Fruit fly (Drosophila melanogaster) whole organism, embryonic: Measurements from ENCODE around the gene Mgat4a.

Source experiments
- CG10274 ChIP-seq: fragments of 200-800 bp; sonication (Bioruptor generic); optimal IDR thresholded peaks from 3 replicates; lab custom pipeline; 2017; ENCODE audit warnings: missing biosample characterization, mild to moderate bottlenecking, missing genetic modification characterization
- CG10366 ChIP-seq: fragments of 200-800 bp; sonication (Bioruptor generic); IDR thresholded peaks from 2 replicates; pipeline ENCODE4 v1.3.6; 2022; ENCODE audit warnings: missing biosample characterization, missing genetic modification characterization
- CG10565 ChIP-seq: fragments of 200-800 bp; sonication (Bioruptor generic); optimal IDR thresholded peaks from 3 replicates; lab custom pipeline; 2016; ENCODE audit warnings: missing biosample characterization, mild to moderate bottlenecking, missing genetic modification characterization
- CG10654 ChIP-seq: fragments of 200-800 bp; sonication (Bioruptor generic); optimal IDR thresholded peaks from 2 replicates; lab custom pipeline; 2016; ENCODE audit warnings: missing biosample characterization, missing genetic modification characterization
- CG12155 ChIP-seq: fragments of 200-800 bp; sonication (Bioruptor generic); optimal IDR thresholded peaks from 3 replicates; lab custom pipeline; 2016; ENCODE audit warnings: missing biosample characterization, missing genetic modification characterization
- CG12942 ChIP-seq: fragments of 200-800 bp; sonication (Bioruptor generic); optimal IDR thresholded peaks from 3 replicates; lab custom pipeline; 2016; ENCODE audit warnings: missing biosample characterization, missing genetic modification characterization
- CG14667 ChIP-seq: fragments of 200-800 bp; sonication (Bioruptor generic); IDR thresholded peaks from 2 replicates; pipeline ENCODE4 v1.3.6; 2022; ENCODE audit warnings: missing biosample characterization, missing genetic modification characterization
- CG15073 ChIP-seq: fragments of 200-800 bp; sonication (Bioruptor generic); optimal IDR thresholded peaks from 2 replicates; lab custom pipeline; 2016; ENCODE audit warnings: missing biosample characterization, missing genetic modification characterization
- CG15514 ChIP-seq: fragments of 200-800 bp; sonication (Bioruptor generic); optimal IDR thresholded peaks from 3 replicates; lab custom pipeline; 2017; ENCODE audit warnings: missing biosample characterization, missing genetic modification characterization, mild to moderate bottlenecking, moderate library complexity, missing genetic modification reagents
- CG16813 ChIP-seq: fragments of 200-800 bp; sonication (Bioruptor generic); IDR thresholded peaks from 3 replicates; pipeline ENCODE4 v1.3.6; 2022; ENCODE audit warnings: missing biosample characterization, missing genetic modification characterization; ENCODE audit not compliant: partially characterized antibody
- CG17568 ChIP-seq: fragments of 200-800 bp; sonication (Bioruptor generic); optimal IDR thresholded peaks from 2 replicates; lab custom pipeline; 2018; ENCODE audit warnings: missing biosample characterization, mild to moderate bottlenecking, missing genetic modification characterization, moderate library complexity
- CG18011 ChIP-seq: fragments of 200-800 bp; sonication (Bioruptor generic); optimal IDR thresholded peaks from 2 replicates; lab custom pipeline; 2017; ENCODE audit warnings: missing biosample characterization, missing genetic modification characterization, mild to moderate bottlenecking, moderate library complexity, missing genotype
- CG2712 ChIP-seq: fragments of 200-800 bp; optimal IDR thresholded peaks from 3 replicates; lab custom pipeline; 2019; ENCODE audit warnings: missing biosample characterization, mild to moderate bottlenecking, missing genetic modification characterization, moderate library complexity
- CG31365 ChIP-seq: fragments of 200-800 bp; sonication (Bioruptor generic); optimal IDR thresholded peaks from 2 replicates; lab custom pipeline; 2018; ENCODE audit warnings: missing biosample characterization, mild to moderate bottlenecking, missing genetic modification characterization
- CG3407 ChIP-seq: fragments of 200-800 bp; sonication (Bioruptor generic); optimal IDR thresholded peaks from 2 replicates; lab custom pipeline; 2018; ENCODE audit warnings: missing biosample characterization, mild to moderate bottlenecking, missing genetic modification characterization
- CG42726 ChIP-seq: fragments of 200-800 bp; sonication (Bioruptor generic); IDR thresholded peaks from 2 replicates; pipeline ENCODE4 v1.3.6; 2022; ENCODE audit warnings: missing biosample characterization, missing genetic modification characterization; ENCODE audit not compliant: partially characterized antibody
- CG4328 ChIP-seq: fragments of 200-800 bp; sonication (Bioruptor generic); optimal IDR thresholded peaks from 3 replicates; lab custom pipeline; 2017; ENCODE audit warnings: missing biosample characterization, missing genetic modification reagents, missing genetic modification characterization
- CG4360 ChIP-seq: fragments of 200-800 bp; sonication (Bioruptor generic); IDR thresholded peaks from 2 replicates; pipeline ENCODE4 v1.3.6; 2022; ENCODE audit warnings: missing biosample characterization, missing genetic modification characterization
- CG6683 ChIP-seq: fragments of 200-800 bp; sonication (Bioruptor generic); optimal IDR thresholded peaks from 2 replicates; lab custom pipeline; 2017; ENCODE audit warnings: missing biosample characterization, mild to moderate bottlenecking, missing genetic modification characterization, missing genetic modification reagents
- CG6813 ChIP-seq: fragments of 200-800 bp; sonication (Bioruptor generic); optimal IDR thresholded peaks from 2 replicates; lab custom pipeline; 2017; ENCODE audit warnings: missing biosample characterization, missing genetic modification characterization, mild to moderate bottlenecking, moderate library complexity, missing genetic modification reagents
- CG9727 ChIP-seq: fragments of 200-800 bp; sonication (Bioruptor generic); optimal IDR thresholded peaks from 3 replicates; lab custom pipeline; 2017; ENCODE audit warnings: missing biosample characterization, mild to moderate bottlenecking, missing genetic modification characterization
- Ets97D ChIP-seq: fragments of 200-800 bp; sonication (Bioruptor generic); optimal IDR thresholded peaks from 3 replicates; lab custom pipeline; 2016; ENCODE audit warnings: missing biosample characterization, missing genetic modification characterization
- H15 ChIP-seq: fragments of 200-800 bp; sonication (Bioruptor generic); IDR thresholded peaks from 3 replicates; pipeline ENCODE4 v1.3.6; 2022; ENCODE audit warnings: missing biosample characterization, missing genetic modification characterization
- Hand ChIP-seq: fragments of 200-800 bp; sonication (Bioruptor generic); optimal IDR thresholded peaks from 2 replicates; lab custom pipeline; 2017; ENCODE audit warnings: mild to moderate bottlenecking, missing biosample characterization, missing genetic modification reagents, missing genetic modification characterization
- MESR4 ChIP-seq: fragments of 200-800 bp; sonication (Bioruptor generic); optimal IDR thresholded peaks from 2 replicates; lab custom pipeline; 2018; ENCODE audit warnings: missing biosample characterization, mild to moderate bottlenecking, missing genetic modification characterization, moderate library complexity
- Mes4 ChIP-seq: fragments of 200-800 bp; sonication (Bioruptor generic); optimal IDR thresholded peaks from 2 replicates; lab custom pipeline; 2016; ENCODE audit warnings: missing biosample characterization, missing genetic modification characterization
- NK7.1 ChIP-seq: fragments of 200-800 bp; sonication (Bioruptor generic); optimal IDR thresholded peaks from 3 replicates; lab custom pipeline; 2016; ENCODE audit warnings: missing biosample characterization, missing genetic modification characterization
- Pdp1 ChIP-seq, 2 experiments: fragments of 200-800 bp; sonication (Bioruptor generic); optimal IDR thresholded peaks; 3 replicates each; lab custom pipeline; 2016; ENCODE audit warnings: missing biosample characterization in 2 of 2, missing genetic modification characterization in 2 of 2, mild to moderate bottlenecking in 1 of 2, moderate library complexity in 1 of 2
- Rfx ChIP-seq: fragments of 200-800 bp; sonication (Bioruptor generic); IDR thresholded peaks from 2 replicates; pipeline ENCODE4 v1.3.6; 2022; ENCODE audit warnings: missing biosample characterization, missing genetic modification characterization
- Usf ChIP-seq: fragments of 200-800 bp; sonication (Bioruptor generic); optimal IDR thresholded peaks from 2 replicates; lab custom pipeline; 2017; ENCODE audit warnings: missing genotype, missing biosample characterization, missing genetic modification characterization
- Xbp1 ChIP-seq: fragments of 200-800 bp; sonication (Bioruptor generic); optimal IDR thresholded peaks from 3 replicates; lab custom pipeline; 2016; ENCODE audit warnings: missing biosample characterization, mild to moderate bottlenecking, missing genetic modification characterization
- al ChIP-seq: fragments of 200-800 bp; sonication (Bioruptor generic); IDR thresholded peaks from 2 replicates; pipeline ENCODE4 v1.3.6; 2022; ENCODE audit warnings: missing biosample characterization, missing genetic modification characterization
- br ChIP-seq: fragments of >200 bp; optimal IDR thresholded peaks from 2 replicates; lab custom pipeline; 2017
- cas ChIP-seq: fragments of 200-800 bp; sonication (Bioruptor generic); IDR thresholded peaks from 2 replicates; pipeline ENCODE4 v1.3.6; 2022; ENCODE audit warnings: missing biosample characterization, missing genetic modification characterization
- crp ChIP-seq, 2 experiments: fragments of 200-800 bp; sonication (Bioruptor generic); optimal IDR thresholded peaks; 2 replicates in 1 of 2; 3 replicates in 1 of 2; lab custom pipeline; 2017; ENCODE audit warnings: missing biosample characterization in 2 of 2, missing genetic modification characterization in 2 of 2, mild to moderate bottlenecking in 1 of 2, moderate library complexity in 1 of 2
- dan ChIP-seq: fragments of 200-800 bp; sonication (Bioruptor generic); IDR thresholded peaks from 2 replicates; pipeline ENCODE4 v1.3.6; 2022; ENCODE audit warnings: missing biosample characterization, missing genetic modification characterization
- dpn ChIP-seq, 2 experiments: fragments of 200-800 bp; sonication (Bioruptor generic); optimal IDR thresholded peaks; 3 replicates each; lab custom pipeline; 2016; ENCODE audit warnings: missing biosample characterization in 2 of 2, missing genetic modification characterization in 2 of 2
- eve ChIP-seq, 2 experiments: fragments of >200 bp; optimal IDR thresholded peaks; 2 replicates each; lab custom pipeline; 2017; ENCODE audit warnings: missing biosample characterization in 2 of 2, missing genetic modification characterization in 2 of 2
- ham ChIP-seq: fragments of 200-800 bp; sonication (Bioruptor generic); IDR thresholded peaks from 2 replicates; pipeline ENCODE4 v1.3.6; 2022; ENCODE audit warnings: missing biosample characterization, missing genetic modification characterization
- kah ChIP-seq: fragments of 200-800 bp; sonication (Bioruptor generic); optimal IDR thresholded peaks from 2 replicates; lab custom pipeline; 2018; ENCODE audit warnings: missing biosample characterization, mild to moderate bottlenecking, missing genetic modification characterization
- kni ChIP-seq: fragments of 200-800 bp; sonication (Bioruptor generic); optimal IDR thresholded peaks from 3 replicates; lab custom pipeline; 2017; ENCODE audit warnings: mild to moderate bottlenecking, missing biosample characterization, missing genetic modification reagents, missing genetic modification characterization
- mirr ChIP-seq: fragments of 200-800 bp; sonication (Bioruptor generic); optimal IDR thresholded peaks from 3 replicates; lab custom pipeline; 2018; ENCODE audit warnings: missing biosample characterization, mild to moderate bottlenecking, missing genetic modification characterization
- nmo ChIP-seq: fragments of 200-800 bp; sonication (Bioruptor generic); optimal IDR thresholded peaks from 2 replicates; lab custom pipeline; 2018; ENCODE audit warnings: missing biosample characterization, mild to moderate bottlenecking, missing genetic modification characterization, moderate library complexity
- nom ChIP-seq: fragments of 200-800 bp; sonication (Bioruptor generic); optimal IDR thresholded peaks from 2 replicates; lab custom pipeline; 2017; ENCODE audit warnings: missing biosample characterization, missing genetic modification characterization, mild to moderate bottlenecking, moderate library complexity, missing genetic modification reagents
- oc ChIP-seq: fragments of 200-800 bp; sonication (Bioruptor generic); optimal IDR thresholded peaks from 2 replicates; lab custom pipeline; 2018; ENCODE audit warnings: missing biosample characterization, mild to moderate bottlenecking, missing genetic modification characterization, moderate library complexity
- ranshi ChIP-seq: fragments of 200-800 bp; sonication (Bioruptor generic); IDR thresholded peaks from 2 replicates; pipeline ENCODE4 v1.3.6; 2022; ENCODE audit warnings: missing biosample characterization, missing genetic modification characterization
- tx ChIP-seq: fragments of 200-800 bp; sonication (Bioruptor generic); optimal IDR thresholded peaks from 2 replicates; lab custom pipeline; 2016; ENCODE audit warnings: missing biosample characterization, missing genetic modification characterization
- zen ChIP-seq: fragments of 200-800 bp; sonication (Bioruptor generic); optimal IDR thresholded peaks from 3 replicates; lab custom pipeline; 2018; ENCODE audit warnings: missing biosample characterization, mild to moderate bottlenecking, missing genetic modification characterization, moderate library complexity

The Mgat4a gene

DNA sequence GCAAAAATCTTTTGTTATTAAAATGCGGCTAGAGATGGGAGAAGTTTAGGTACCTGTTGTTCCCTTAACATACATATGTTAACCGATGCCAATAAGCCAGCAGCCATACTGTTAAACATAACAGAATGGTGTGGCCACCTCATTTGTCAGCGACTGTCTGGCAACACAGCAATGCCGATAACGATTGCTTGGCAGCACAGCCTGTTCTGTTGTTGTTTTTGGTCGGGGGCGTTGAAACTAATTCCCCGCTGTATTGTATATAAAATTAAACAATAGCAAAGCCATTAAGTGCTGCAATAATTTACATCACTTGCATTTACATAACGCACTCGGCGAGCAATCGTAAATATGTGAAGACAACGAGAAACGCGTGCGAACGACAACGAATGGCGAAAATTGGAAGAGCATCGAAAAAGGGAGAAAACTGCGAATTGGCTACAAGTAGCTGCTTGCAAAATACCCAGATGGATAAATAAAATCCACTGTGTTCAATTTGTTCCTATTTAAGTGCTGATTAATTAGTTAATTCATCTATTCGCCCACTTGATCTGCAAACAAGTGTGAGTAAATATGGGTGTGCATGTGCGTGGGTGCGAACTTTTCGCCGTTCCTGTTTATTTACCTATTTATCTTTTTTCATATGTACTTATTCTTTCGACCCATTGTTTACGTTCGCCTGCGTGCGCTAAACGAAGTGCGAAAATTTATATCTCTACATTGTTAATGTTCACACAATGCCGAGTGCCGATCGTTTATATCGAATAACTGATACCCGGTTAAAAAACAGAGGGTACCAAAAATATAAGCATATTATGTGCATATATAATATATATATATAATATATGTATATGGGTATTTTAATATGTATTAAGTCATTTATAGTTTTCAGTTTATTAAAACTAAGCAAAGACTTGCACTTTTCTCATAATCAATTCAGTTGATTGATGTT is at the start of gene Mgat4a, which contains the start of gene Tsen34 (continued):
- TF ChIP-seq CG14667 = no peak
- TF ChIP-seq Mes4 (GFP tag; lab: Kevin White, UChicago) = no peak
- no peak for TF ChIP-seq Xbp1 (GFP tag; lab: Kevin White, UChicago)
- TF ChIP-seq CG12155 (GFP tag; lab: Kevin White, UChicago) = no peak
- TF ChIP-seq CG10274 (GFP tag; lab: Kevin White, UChicago) = no peak
- TF ChIP-seq ranshi (GFP tag; lab: Robert Waterston, UW) = no peak; the same call in 1 of the 2 replicates
- peak; percentile 88 for TF ChIP-seq CG4360
- peak; percentile 15 for TF ChIP-seq Ets97D (GFP tag; lab: Kevin White, UChicago)
- peak; percentile 84 for TF ChIP-seq MESR4 (GFP tag; lab: Kevin White, UChicago)
- no peak for TF ChIP-seq CG3407 (GFP tag; lab: Kevin White, UChicago)
- TF ChIP-seq CG17568 (GFP tag; lab: Kevin White, UChicago) = no peak
- TF ChIP-seq cas (GFP tag; lab: Robert Waterston, UW) = peak; percentile 47; the same call in 1 of the 2 replicates
- peak; percentile 78 for TF ChIP-seq Rfx
- TF ChIP-seq Usf (GFP tag; lab: Kevin White, UChicago) = no peak
- peak; percentile 10 for TF ChIP-seq CG2712 (tag; lab: Kevin White, UChicago)
- TF ChIP-seq CG31365 (tag; lab: Kevin White, UChicago) = no peak
- TF ChIP-seq H15 (GFP tag; lab: Robert Waterston, UW) = no peak
- TF ChIP-seq CG42726 (GFP tag; lab: Robert Waterston, UW) = no peak
- no peak for TF ChIP-seq CG10565 (GFP tag; lab: Kevin White, UChicago)
- no peak for TF ChIP-seq CG15073
- TF ChIP-seq CG9727 = peak; percentile 50
- TF ChIP-seq eve (GFP tag; optimal IDR thresholded peaks at IDR 0.05; lab: Kevin White, UChicago) = no peak
- peak in 1 of 2 experiments; percentile 39 for TF ChIP-seq dpn (GFP tag; optimal IDR thresholded peaks at IDR 0.05; lab: Kevin White, UChicago)
- TF ChIP-seq dan = no peak
- TF ChIP-seq al (GFP tag; lab: Robert Waterston, UW) = no peak
- TF ChIP-seq crp (GFP tag; optimal IDR thresholded peaks at IDR 0.05; lab: Kevin White, UChicago) = peak in 1 of 2 experiments; percentile 39
- TF ChIP-seq CG16813 (GFP tag; lab: Robert Waterston, UW) = peak; percentile 50; the same call in 2 of the 3 replicates
- no peak for TF ChIP-seq CG10654 (GFP tag; lab: Kevin White, UChicago)
- TF ChIP-seq CG18011 (GFP tag; lab: Kevin White, UChicago) = no peak
- TF ChIP-seq CG12942 (GFP tag; lab: Kevin White, UChicago) = peak; percentile 6
- TF ChIP-seq CG10366 = no peak; the same call in 1 of the 2 replicates
- TF ChIP-seq nmo (GFP tag; lab: Kevin White, UChicago) = no peak
- TF ChIP-seq CG6683 (GFP tag; lab: Kevin White, UChicago) = peak; percentile 42
- TF ChIP-seq oc (tag; lab: Kevin White, UChicago) = peak; percentile 20
- TF ChIP-seq kni (GFP tag; lab: Kevin White, UChicago) = peak; percentile 11
- TF ChIP-seq CG15514 (GFP tag; lab: Kevin White, UChicago) = peak; percentile 46
- no peak for TF ChIP-seq ham (GFP tag; lab: Robert Waterston, UW)
- TF ChIP-seq br (lab: Kevin White, UChicago) = no peak
- TF ChIP-seq CG4328 (GFP tag; lab: Kevin White, UChicago) = peak; percentile 65
- TF ChIP-seq kah (GFP tag; lab: Kevin White, UChicago) = peak; percentile 77
- peak; percentile 44 for TF ChIP-seq NK7.1 (GFP tag; lab: Kevin White, UChicago)
- peak; percentile 37 for TF ChIP-seq tx (GFP tag; lab: Kevin White, UChicago)
- no peak for TF ChIP-seq nom
- peak; percentile 67 for TF ChIP-seq mirr
- TF ChIP-seq Pdp1 (GFP tag; optimal IDR thresholded peaks at IDR 0.05; lab: Kevin White, UChicago) = peak; percentile 9 to 65
- peak; percentile 37 for TF ChIP-seq zen (tag; lab: Kevin White, UChicago)
- peak; percentile 35 for TF ChIP-seq CG6813
- TF ChIP-seq Hand = no peak
